Worm (Caenorhabditis elegans): ENCODE measurements around the gene Y47D7A.15.

DNA sequence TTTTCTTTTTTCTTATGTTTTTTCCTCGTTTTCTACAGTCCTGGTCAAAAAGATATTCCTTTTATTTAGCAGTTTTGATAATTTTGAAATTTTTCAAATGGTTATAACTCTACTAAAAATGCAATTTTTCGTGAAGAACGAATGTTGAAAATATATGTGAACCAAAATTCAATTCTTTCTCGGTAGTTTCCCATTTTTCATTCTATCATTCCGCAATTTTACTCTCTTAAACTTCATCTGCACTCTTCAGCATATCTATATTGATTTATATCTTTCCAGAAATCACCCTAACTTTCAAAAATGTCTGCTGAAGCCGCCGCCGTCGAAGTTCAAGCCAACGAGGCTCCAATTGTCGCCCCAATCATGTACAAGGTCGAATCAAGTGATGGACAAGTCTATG, 10.9 kb downstream of the Y47D7A.15 start, which contains the start of gene skr-7:
- no peak for TF ChIP-seq ceh-31 (tag; optimal IDR thresholded peaks at IDR 0.05)
- no peak for TF ChIP-seq pha-4 (tag; optimal IDR thresholded peaks at IDR 0.05)
- no peak for TF ChIP-seq ceh-45 (GFP tag; IDR thresholded peaks at IDR 0.05)
- no peak for TF ChIP-seq pros-1 (tag; optimal IDR thresholded peaks at IDR 0.05)
- TF ChIP-seq hlh-13 (GFP tag; optimal IDR thresholded peaks at IDR 0.05) = no peak
- TF ChIP-seq nfya-1 (tag; optimal IDR thresholded peaks at IDR 0.05) = no peak
- no peak for TF ChIP-seq hlh-30 (tag; optimal IDR thresholded peaks at IDR 0.05; ENCODE audit: insufficient read depth)
- TF ChIP-seq hlh-8 (tag; optimal IDR thresholded peaks at IDR 0.05) = no peak
- TF ChIP-seq rnt-1 (tag; optimal IDR thresholded peaks at IDR 0.05) = no peak
- TF ChIP-seq eyg-1 (tag; optimal IDR thresholded peaks at IDR 0.05) = no peak
- TF ChIP-seq unc-86 (tag; optimal IDR thresholded peaks at IDR 0.05) = no peak
